Worm (Caenorhabditis elegans): ENCODE measurements around the gene T21C9.11.

The T21C9.11 gene

DNA sequence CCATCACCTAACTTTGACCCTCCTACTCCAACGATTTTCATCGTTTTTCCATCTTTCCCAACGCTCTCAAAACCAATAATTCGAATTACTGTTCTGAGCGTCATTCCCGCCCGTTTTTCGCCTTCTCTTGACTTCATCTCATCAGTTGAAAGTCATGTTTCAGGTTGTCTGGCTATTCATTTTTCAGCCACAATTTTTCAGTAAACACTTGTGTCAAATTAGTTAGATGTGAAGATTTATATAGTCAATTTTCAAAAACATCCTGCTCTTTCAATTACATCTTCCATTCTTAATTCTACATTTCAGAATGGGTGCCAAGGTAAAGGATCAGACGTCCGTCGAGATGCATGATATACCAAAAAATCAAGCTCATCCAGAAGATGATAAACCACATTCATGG is 22.1 kb downstream of the T21C9.11 start, which contains the start of gene del-6:
TSS of gene del-6 (plus strand) at position 301 of the 400 bp plus-strand sequence.
- no peak for TF ChIP-seq peb-1 (tag; optimal IDR thresholded peaks at IDR 0.05)
- TF ChIP-seq nhr-23 (tag; optimal IDR thresholded peaks at IDR 0.05), result no peak
- TF ChIP-seq aly-2 (tag; optimal IDR thresholded peaks at IDR 0.05), result no peak

DNA sequence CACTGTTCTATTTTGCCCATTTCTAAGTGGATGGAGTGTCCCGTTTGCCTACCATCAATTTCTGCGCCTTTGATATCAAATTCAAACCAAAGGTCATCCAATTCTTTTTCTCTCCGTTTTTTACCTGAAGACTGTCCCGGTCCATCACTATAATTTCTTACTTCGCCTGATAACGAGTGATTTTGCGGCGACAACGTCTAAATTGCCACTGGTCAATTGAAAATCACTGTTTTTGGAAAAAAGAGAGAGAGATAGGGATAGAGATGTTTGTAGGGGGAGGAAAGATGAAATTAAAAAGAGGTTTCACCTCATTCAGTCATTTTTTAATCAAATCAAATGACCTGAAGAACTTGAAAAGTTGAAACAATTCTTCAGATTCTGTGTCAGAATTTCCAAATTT is 23.2 kb downstream of the T21C9.11 start:
- TF ChIP-seq alr-1 (tag; optimal IDR thresholded peaks at IDR 0.05), result no peak
- TF ChIP-seq sma-3 (GFP tag; optimal IDR thresholded peaks at IDR 0.05), result peak; percentile 21

DNA sequence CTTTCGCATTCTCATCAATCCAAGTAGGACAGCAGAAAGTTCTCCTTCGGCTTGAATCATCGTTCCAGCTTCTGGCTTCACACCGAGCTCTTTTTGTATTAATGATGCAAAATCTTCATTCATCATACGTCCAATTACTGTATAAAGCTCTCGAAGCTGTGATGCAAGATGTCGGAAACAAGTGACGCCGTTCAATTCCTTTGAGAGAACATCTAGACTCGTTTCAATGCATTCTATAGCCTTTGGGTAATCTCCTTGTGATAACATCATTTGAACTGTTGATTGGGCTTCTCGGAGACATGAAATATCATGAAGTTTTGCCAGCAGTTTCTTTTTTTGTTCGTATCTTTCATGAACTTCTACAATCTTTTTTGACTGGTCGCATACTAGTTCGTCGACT is 26.2 kb downstream of the T21C9.11 start:
- TF ChIP-seq nhr-25 (tag; optimal IDR thresholded peaks at IDR 0.05) (no peak), elt-3 (tag; optimal IDR thresholded peaks at IDR 0.05) (no peak), zag-1 (tag; optimal IDR thresholded peaks at IDR 0.05) (no peak), nhr-11 (tag; optimal IDR thresholded peaks at IDR 0.05) (no peak), lin-39 (tag; optimal IDR thresholded peaks at IDR 0.05) (no peak), unc-62 (GFP tag; optimal IDR thresholded peaks at IDR 0.05) (no peak), sma-3 (GFP tag; optimal IDR thresholded peaks at IDR 0.05) (no peak), ztf-4 (tag; optimal IDR thresholded peaks at IDR 0.05) (no peak), lsy-2 (tag; optimal IDR thresholded peaks at IDR 0.05) (no peak), ztf-1 (GFP tag; conservative IDR thresholded peaks at IDR 0.05) (no peak), lin-13 (GFP tag; optimal IDR thresholded peaks at IDR 0.05) (no peak), ztf-11 (tag; optimal IDR thresholded peaks at IDR 0.05) (no peak), unc-39 (tag; optimal IDR thresholded peaks at IDR 0.05) (no peak), skn-1 (tag; optimal IDR thresholded peaks at IDR 0.05) (no peak)

DNA sequence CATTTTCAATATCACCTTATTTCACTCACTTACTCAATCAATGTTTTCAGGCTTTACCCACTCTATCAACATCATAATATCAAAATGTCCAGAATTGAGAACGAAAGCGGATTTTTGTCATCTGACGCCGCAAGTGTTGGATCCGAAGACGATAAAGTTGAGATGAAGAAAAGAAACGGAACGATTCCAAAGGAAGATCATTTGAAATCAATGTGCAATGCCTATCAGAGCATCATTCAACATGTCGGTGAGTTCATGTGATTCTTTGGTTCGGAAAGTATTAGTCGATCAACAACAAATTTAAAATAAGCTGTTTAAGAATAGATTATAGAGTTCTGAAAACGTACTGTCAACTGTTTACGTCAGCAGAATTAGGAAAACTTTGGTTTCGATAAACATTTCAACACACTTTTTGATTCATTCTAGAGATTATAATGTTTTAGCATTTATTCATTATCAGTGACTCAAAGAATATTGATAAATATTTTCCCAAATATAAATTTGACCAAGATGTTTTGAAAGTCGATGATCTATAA is 29.8 kb downstream of the T21C9.11 start, which contains the start of gene cat-4:
TSS of gene cat-4 (plus strand) at position 51 of the 536 bp plus-strand sequence.
- TF ChIP-seq unc-55 (GFP tag; optimal IDR thresholded peaks at IDR 0.05), result no peak
- TF ChIP-seq blmp-1 (tag; optimal IDR thresholded peaks at IDR 0.05; ENCODE audit: insufficient read depth), result no peak
- TF ChIP-seq gmeb-1 (tag; optimal IDR thresholded peaks at IDR 0.05), result peak; percentile 19
- TF ChIP-seq sma-9 (GFP tag; optimal IDR thresholded peaks at IDR 0.05), result peak; percentile 50
- no peak for TF ChIP-seq sma-9 (tag; optimal IDR thresholded peaks at IDR 0.05)

DNA sequence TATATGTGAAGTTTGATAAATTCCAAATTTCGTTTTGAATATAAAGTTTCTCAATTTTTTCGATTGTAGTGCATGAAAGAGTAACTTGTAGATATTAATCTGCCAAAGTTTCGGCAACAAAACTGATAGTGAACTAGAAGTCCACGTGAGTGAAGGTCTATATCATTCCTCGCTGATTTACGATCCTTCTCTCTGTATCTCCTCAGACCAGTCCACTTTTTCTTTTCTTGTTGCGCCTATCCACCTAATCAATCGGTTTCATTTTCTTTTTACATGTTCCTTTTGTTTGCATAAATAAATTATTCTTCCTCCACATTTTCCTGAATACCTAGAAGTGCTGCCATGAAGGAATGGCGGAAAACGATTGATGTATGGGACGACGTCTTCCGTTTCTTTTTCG is 30.6 kb downstream of the T21C9.11 start:
- TF ChIP-seq blmp-1 (tag; optimal IDR thresholded peaks at IDR 0.05; ENCODE audit: insufficient read depth) (peak; percentile 17), zag-1 (tag; optimal IDR thresholded peaks at IDR 0.05) (no peak), skn-1 (tag; optimal IDR thresholded peaks at IDR 0.05) (no peak)

DNA sequence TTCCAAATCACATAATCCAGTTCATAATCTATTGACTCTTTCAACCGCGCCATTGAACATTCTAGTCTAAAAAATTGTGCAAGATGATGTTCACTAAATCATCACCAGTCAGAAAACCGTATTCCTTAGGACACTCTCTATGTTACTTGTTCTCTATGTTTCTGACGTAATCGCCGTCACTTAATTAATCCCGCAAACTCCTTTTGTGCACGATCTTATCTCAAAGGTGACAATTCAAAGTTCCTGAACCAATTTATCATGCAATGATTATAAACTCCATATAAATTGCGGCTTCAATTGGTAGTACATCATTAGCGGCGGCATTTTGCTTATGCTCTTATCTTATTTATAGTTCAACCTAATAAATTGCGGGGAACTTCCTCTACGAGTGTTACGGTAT is 31.9 kb downstream of the T21C9.11 start:
- no peak for TF ChIP-seq skn-1 (tag; optimal IDR thresholded peaks at IDR 0.05)
- TF ChIP-seq nhr-11 (tag; optimal IDR thresholded peaks at IDR 0.05), result no peak
- TF ChIP-seq ceh-82 (tag; optimal IDR thresholded peaks at IDR 0.05), result no peak
- TF ChIP-seq snpc-4 (tag; optimal IDR thresholded peaks at IDR 0.05), result no peak
- TF ChIP-seq elt-3 (tag; optimal IDR thresholded peaks at IDR 0.05), result no peak
- TF ChIP-seq R02D3.7 (tag; optimal IDR thresholded peaks at IDR 0.05), result no peak
- TF ChIP-seq nhr-23 (tag; optimal IDR thresholded peaks at IDR 0.05), result no peak
- TF ChIP-seq lin-39 (tag; optimal IDR thresholded peaks at IDR 0.05), result no peak
- TF ChIP-seq ztf-4 (tag; optimal IDR thresholded peaks at IDR 0.05), result no peak
- TF ChIP-seq nhr-10 (tag; optimal IDR thresholded peaks at IDR 0.05), result no peak
- TF ChIP-seq egl-27 (tag; optimal IDR thresholded peaks at IDR 0.05), result no peak

DNA sequence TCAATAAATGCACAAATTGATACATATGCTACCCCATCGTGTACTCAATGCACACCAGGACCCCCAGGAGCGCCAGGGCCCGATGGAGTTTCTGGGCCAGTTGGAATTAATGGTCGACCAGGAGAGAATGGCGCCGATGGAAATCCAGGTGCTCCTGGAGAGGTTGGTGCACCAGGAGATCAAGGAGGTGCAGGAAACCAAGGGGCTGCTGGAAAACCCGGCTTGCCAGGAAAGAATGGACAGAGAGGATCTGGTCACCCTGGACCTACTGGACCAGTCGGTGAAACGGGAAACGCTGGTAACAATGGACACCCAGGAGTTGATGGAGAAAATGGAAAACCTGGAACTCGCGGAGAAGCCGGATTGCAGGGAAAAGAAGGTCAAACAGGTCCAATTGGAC is 33.1 kb downstream of the T21C9.11 start:
- TF ChIP-seq Y55F3AM.14 (GFP tag; optimal IDR thresholded peaks at IDR 0.05) (no peak), unc-62 (GFP tag; optimal IDR thresholded peaks at IDR 0.05) (no peak), mdl-1 (tag; optimal IDR thresholded peaks at IDR 0.05) (no peak), nhr-10 (tag; optimal IDR thresholded peaks at IDR 0.05) (no peak), aly-2 (tag; optimal IDR thresholded peaks at IDR 0.05) (no peak), lin-13 (GFP tag; optimal IDR thresholded peaks at IDR 0.05) (no peak), peb-1 (tag; optimal IDR thresholded peaks at IDR 0.05) (no peak), mab-5 (tag; optimal IDR thresholded peaks at IDR 0.05) (no peak), nhr-11 (tag; optimal IDR thresholded peaks at IDR 0.05) (no peak), ztf-1 (GFP tag; conservative IDR thresholded peaks at IDR 0.05) (no peak), unc-55 (GFP tag; optimal IDR thresholded peaks at IDR 0.05) (no peak), elt-1 (tag; optimal IDR thresholded peaks at IDR 0.05) (no peak), alr-1 (tag; optimal IDR thresholded peaks at IDR 0.05) (no peak), crh-2 (tag; optimal IDR thresholded peaks at IDR 0.05) (no peak), zag-1 (tag; optimal IDR thresholded peaks at IDR 0.05) (no peak), ama-1 (optimal IDR thresholded peaks at IDR 0.05) (no peak), ztf-11 (tag; optimal IDR thresholded peaks at IDR 0.05) (no peak), nhr-12 (tag; optimal IDR thresholded peaks at IDR 0.05) (no peak)
